Fruit fly (Drosophila melanogaster) whole organism: Measurements from ENCODE around the gene CG2124.

ENCODE experiments used
- EcR ChIP-seq, 2 experiments: fragments of >200 bp; optimal IDR thresholded peaks; 2 replicates each; lab custom pipeline; 2017; ENCODE audit warnings: missing biosample characterization in 2 of 2, missing genetic modification characterization in 2 of 2, missing genetic modification reagents in 2 of 2
- pan ChIP-seq: fragments of >200 bp; optimal IDR thresholded peaks from 2 replicates; lab custom pipeline; 2017

DNA sequence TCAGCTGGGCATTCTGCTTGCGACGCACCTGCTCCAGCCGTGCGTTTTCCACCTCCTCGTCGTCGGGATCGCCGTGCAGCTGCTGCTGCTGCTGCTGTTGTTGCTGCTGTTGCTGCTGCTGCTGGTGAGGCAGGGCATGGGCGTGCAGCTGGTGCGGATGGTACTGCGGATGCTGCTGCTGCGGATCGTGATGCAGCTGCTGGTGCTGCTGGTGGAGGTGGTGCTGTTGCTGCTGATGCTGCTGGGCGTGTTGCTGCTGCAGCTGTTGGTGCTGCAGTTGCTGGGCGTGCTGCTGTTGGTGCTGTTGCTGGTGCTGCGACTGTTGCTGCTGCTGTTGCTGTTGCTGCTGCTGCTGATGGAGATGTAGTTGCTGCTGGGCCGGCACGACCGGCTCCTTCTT is 11.7 kb downstream of the CG2124 start:
- TF ChIP-seq pan (lab: Kevin White, UChicago), result no peak
- TF ChIP-seq EcR (GFP tag; optimal IDR thresholded peaks at IDR 0.05; lab: Kevin White, UChicago), result no peak
